Worm (Caenorhabditis elegans): ENCODE data around the gene srh-113.

- TF ChIP-seq mdl-1 (tag; optimal IDR thresholded peaks at IDR 0.05) (no peak), nhr-6 (tag; optimal IDR thresholded peaks at IDR 0.05) (no peak)
These were observed 11.0 kb upstream of the srh-113 start, which contains the start of gene Y68A4A.10 for ce11 chrV:17201847-17202246.

Data from whole organism, L2 larva.